Worm (Caenorhabditis elegans): ENCODE results near the gene daf-18.

The daf-18 gene

ce11 chrIV:393409-393930, 31.5 kb downstream of the daf-18 start, which contains the start of the genes T07A9.15 and nog-1:
Gene T07A9.15 (minus strand): TSS chrIV:393546.
Gene nog-1 (plus strand): TSS chrIV:393880.
- TF ChIP-seq madf-5 (GFP tag; IDR thresholded peaks at IDR 0.05) (no peak), mdt-29 (GFP tag; IDR thresholded peaks at IDR 0.05) (no peak), zip-2 (tag; optimal IDR thresholded peaks at IDR 0.05) (no peak), mxl-3 (GFP tag; optimal IDR thresholded peaks at IDR 0.05) (no peak), F10B5.3 (tag; optimal IDR thresholded peaks at IDR 0.05) (no peak), ceh-62 (tag; optimal IDR thresholded peaks at IDR 0.05) (no peak), duxl-1 (tag; optimal IDR thresholded peaks at IDR 0.05; ENCODE audit: poor library complexity) (peak; percentile 18), dmd-6 (GFP tag; IDR thresholded peaks at IDR 0.05) (peak; percentile 31; the same call in 1 of the 2 replicates), ZK546.5 (tag; optimal IDR thresholded peaks at IDR 0.05) (no peak), Y105C5A.15 (GFP tag; IDR thresholded peaks at IDR 0.05) (no peak), pha-4 (GFP tag; IDR thresholded peaks at IDR 0.05) (0 out of 2 replicates have a peak, but pooled peaks have one; percentile 28), pha-4 (tag; optimal IDR thresholded peaks at IDR 0.05) (peak; percentile 33), fos-1 (tag; optimal IDR thresholded peaks at IDR 0.05) (no peak), dmd-9 (GFP tag; IDR thresholded peaks at IDR 0.05) (no peak), nhr-28 (tag; optimal IDR thresholded peaks at IDR 0.05) (no peak), R02D3.7 (tag; optimal IDR thresholded peaks at IDR 0.05) (no peak), fkh-10 (GFP tag; optimal IDR thresholded peaks at IDR 0.05) (no peak), saeg-2 (GFP tag; IDR thresholded peaks at IDR 0.05) (no peak), sdz-12 (GFP tag; optimal IDR thresholded peaks at IDR 0.05) (no peak), mep-1 (tag; optimal IDR thresholded peaks at IDR 0.05) (peak; percentile 68), dve-1 (tag; optimal IDR thresholded peaks at IDR 0.05; ENCODE audit: insufficient read depth) (peak; percentile 33), mdl-1 (tag; optimal IDR thresholded peaks at IDR 0.05) (no peak), ceh-82 (tag; optimal IDR thresholded peaks at IDR 0.05) (no peak), ceh-20 (GFP tag; IDR thresholded peaks at IDR 0.05) (no peak), ZK337.2 (GFP tag; IDR thresholded peaks at IDR 0.05) (no peak), F26F4.8 (GFP tag; conservative IDR thresholded peaks at IDR 0.05) (no peak), lsy-2 (tag; optimal IDR thresholded peaks at IDR 0.05) (peak; percentile 93 to 99), daf-19 (GFP tag; conservative IDR thresholded peaks at IDR 0.05) (no peak), nhr-111 (GFP tag; optimal IDR thresholded peaks at IDR 0.05) (no peak), snpc-4 (tag; optimal IDR thresholded peaks at IDR 0.05) (no peak), spr-3 (GFP tag; optimal IDR thresholded peaks at IDR 0.05) (no peak), egl-43 (GFP tag; IDR thresholded peaks at IDR 0.05) (no peak), lin-29 (GFP tag; IDR thresholded peaks at IDR 0.05) (no peak), daf-16 (GFP tag; optimal IDR thresholded peaks at IDR 0.05) (no peak), daf-16 (tag; optimal IDR thresholded peaks at IDR 0.05) (no peak), D1046.2 (GFP tag; IDR thresholded peaks at IDR 0.05) (no peak), hmg-1.1 (GFP tag; IDR thresholded peaks at IDR 0.05) (peak; percentile 51; the same call in 1 of the 2 replicates), aly-2 (tag; optimal IDR thresholded peaks at IDR 0.05) (no peak), Y5F2A.4 (GFP tag; optimal IDR thresholded peaks at IDR 0.05) (no peak), nhr-48 (tag; optimal IDR thresholded peaks at IDR 0.05) (no peak), hif-1 (tag; optimal IDR thresholded peaks at IDR 0.05) (peak in 1 of 2 experiments; percentile 27), hlh-11 (tag; optimal IDR thresholded peaks at IDR 0.05) (peak; percentile 27), unc-130 (GFP tag; optimal IDR thresholded peaks at IDR 0.05) (no peak), vab-7 (GFP tag; IDR thresholded peaks at IDR 0.05) (0 out of 2 replicates have a peak, but pooled peaks have one; percentile 22), T20F7.1 (GFP tag; optimal IDR thresholded peaks at IDR 0.05) (no peak), daf-12 (tag; optimal IDR thresholded peaks at IDR 0.05) (no peak), ces-1 (GFP tag; optimal IDR thresholded peaks at IDR 0.05) (no peak), lin-39 (tag; optimal IDR thresholded peaks at IDR 0.05) (no peak), daf-8 (GFP tag; IDR thresholded peaks at IDR 0.05) (no peak), tag-97 (GFP tag; IDR thresholded peaks at IDR 0.05) (no peak), ceh-44 (GFP tag; IDR thresholded peaks at IDR 0.05) (no peak), nhr-6 (tag; optimal IDR thresholded peaks at IDR 0.05) (peak; percentile 66)

All from whole organism, L4 larva.